Fruit fly (Drosophila melanogaster) whole organism, prepupa: ENCODE measurements around the gene CG42789.

ENCODE experiments used
- CG10669 ChIP-seq: fragments of 200-800 bp; sonication (Bioruptor generic); optimal IDR thresholded peaks from 3 replicates; lab custom pipeline; 2018; ENCODE audit warnings: missing biosample characterization, mild to moderate bottlenecking, missing genetic modification characterization, moderate library complexity
- CG32006 ChIP-seq: fragments of 200-800 bp; sonication (Bioruptor generic); optimal IDR thresholded peaks from 3 replicates; lab custom pipeline; 2017; ENCODE audit warnings: missing biosample characterization, mild to moderate bottlenecking, missing genetic modification characterization
- Ets21C ChIP-seq: fragments of 200-800 bp; sonication (Bioruptor generic); optimal IDR thresholded peaks from 3 replicates; lab custom pipeline; 2016; ENCODE audit warnings: missing biosample characterization, missing genetic modification characterization
- Hr38 ChIP-seq: sonication (Bioruptor generic); optimal IDR thresholded peaks from 2 replicates; lab custom pipeline; 2016; ENCODE audit warnings: missing biosample characterization, missing genetic modification characterization
- Met ChIP-seq: fragments of 200-800 bp; sonication (Bioruptor generic); optimal IDR thresholded peaks from 3 replicates; lab custom pipeline; 2016; ENCODE audit warnings: missing biosample characterization, missing genetic modification characterization
- ss ChIP-seq, 2 experiments: fragments of 200-800 bp; sonication (Bioruptor generic); optimal IDR thresholded peaks; 2 replicates in 1 of 2; 3 replicates in 1 of 2; lab custom pipeline; 2017 to 2018; ENCODE audit warnings: mild to moderate bottlenecking in 2 of 2, missing biosample characterization in 2 of 2, missing genetic modification characterization in 2 of 2, moderate library complexity in 1 of 2

DNA sequence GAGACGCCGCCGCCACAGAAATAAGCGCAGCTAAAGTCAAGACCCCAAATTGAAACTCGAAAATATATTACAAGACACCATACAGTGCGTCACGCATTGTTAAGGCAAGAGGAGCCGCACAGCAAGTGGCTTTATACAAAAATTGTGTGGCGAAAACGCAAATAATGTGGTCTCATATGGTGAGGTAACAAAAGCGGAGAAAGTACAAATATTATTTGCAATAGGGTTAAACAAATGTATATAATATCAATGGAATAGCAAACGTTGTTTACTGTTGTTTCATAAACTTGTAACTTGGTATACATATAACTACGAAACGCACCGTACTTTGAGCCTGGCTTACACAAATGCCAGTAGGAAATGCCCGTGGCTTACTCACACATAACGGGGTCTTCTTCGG lies 20.8 kb upstream of the CG42789 start:
- TF ChIP-seq Hr38 (GFP tag; lab: Kevin White, UChicago) (no peak), ss (GFP tag; optimal IDR thresholded peaks at IDR 0.05; lab: Kevin White, UChicago) (no peak), Ets21C (GFP tag; lab: Kevin White, UChicago) (no peak), Met (GFP tag; lab: Kevin White, UChicago) (peak; percentile 10), CG32006 (GFP tag; lab: Kevin White, UChicago) (peak; percentile 62), CG10669 (no peak)
